Worm (Caenorhabditis elegans): ENCODE measurements around the gene nex-4.

DNA sequence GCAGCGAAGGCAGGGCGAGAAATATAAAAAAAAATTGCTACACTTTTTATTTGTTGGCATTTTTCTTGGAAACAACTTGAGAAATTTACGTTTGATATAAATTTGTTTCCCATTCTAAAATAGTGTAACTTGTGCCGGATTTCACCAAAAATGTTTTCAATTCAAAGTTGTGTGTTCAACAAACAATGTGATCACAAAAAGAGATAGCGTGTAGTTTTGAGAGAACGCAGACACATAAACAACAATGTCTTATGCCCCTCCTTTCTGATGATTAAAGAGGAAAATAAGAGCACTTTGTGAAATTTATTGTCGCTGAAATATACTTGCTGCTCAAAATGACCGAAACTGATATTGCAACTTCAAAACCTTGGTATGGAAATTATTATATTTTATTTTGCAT is 3.8 kb upstream of the nex-4 start, which contains the start of gene abhd-5.1:
- TF ChIP-seq ama-1 (optimal IDR thresholded peaks at IDR 0.05), result no peak
- no peak for TF ChIP-seq scrt-1 (GFP tag; IDR thresholded peaks at IDR 0.05)
- no peak for TF ChIP-seq flt-1 (GFP tag; IDR thresholded peaks at IDR 0.05)
- TF ChIP-seq hnd-1 (tag; optimal IDR thresholded peaks at IDR 0.05), result no peak
- no peak for TF ChIP-seq F13C5.2 (tag; optimal IDR thresholded peaks at IDR 0.05)
